Worm (Caenorhabditis elegans) whole organism, L1 larva: Measurements from ENCODE around the gene B0024.4.
A peak's percentile ranks its signal among the peaks of the same experiment; 100 is the strongest.

Source experiments
- C04F5.9 ChIP-seq: sonication (generic microtip); optimal IDR thresholded peaks from 2 replicates; lab custom pipeline; 2016; ENCODE audit warnings: missing genetic modification characterization, missing compliant biosample characterization
- C34B4.2 ChIP-seq: sonication (generic microtip); optimal IDR thresholded peaks from 2 replicates; lab custom pipeline; 2017; ENCODE audit warnings: mild to moderate bottlenecking, missing genetic modification characterization, missing compliant biosample characterization
- F16B12.6 ChIP-seq: fragments of 150-350 bp; optimal IDR thresholded peaks from 2 replicates; lab custom pipeline; 2014; ENCODE audit warnings: missing biosample characterization, missing genetic modification characterization
- alr-1 ChIP-seq: fragments of 200-800 bp; sonication (Bioruptor generic); optimal IDR thresholded peaks from 2 replicates; lab custom pipeline; 2018; ENCODE audit warnings: borderline replicate concordance, mild to moderate bottlenecking, missing genetic modification characterization, missing compliant biosample characterization
- ceh-63 ChIP-seq: fragments of 200-800 bp; sonication (Bioruptor generic); optimal IDR thresholded peaks from 2 replicates; lab custom pipeline; 2018; ENCODE audit warnings: mild to moderate bottlenecking, missing genetic modification characterization, missing compliant biosample characterization
- ceh-8 ChIP-seq: fragments of 200-800 bp; sonication (Bioruptor generic); optimal IDR thresholded peaks from 2 replicates; lab custom pipeline; 2018; ENCODE audit warnings: mild to moderate bottlenecking, missing genetic modification characterization, moderate library complexity, missing compliant biosample characterization
- ceh-82 ChIP-seq, 3 experiments: fragments of 150-350 bp in 1 of 3; sonication (generic microtip) in 2 of 3; optimal IDR thresholded peaks; 2 replicates each; lab custom pipeline; 2014 to 2017; ENCODE audit warnings: missing biosample characterization in 3 of 3, missing genetic modification characterization in 3 of 3
- ces-1 ChIP-seq: fragments of 150-350 bp; optimal IDR thresholded peaks from 2 replicates; lab custom pipeline; 2014; ENCODE audit warnings: missing biosample characterization, missing genetic modification reagents, missing genetic modification characterization
- dpl-1 ChIP-seq, 3 experiments: fragments of 150-350 bp in 2 of 3; sonication (generic microtip) in 1 of 3; optimal IDR thresholded peaks; 2 replicates each; lab custom pipeline; 2014 to 2017; ENCODE audit warnings: missing biosample characterization in 3 of 3, missing genetic modification characterization in 3 of 3, missing genetic modification reagents in 3 of 3
- dsc-1 ChIP-seq: sonication (generic microtip); optimal IDR thresholded peaks from 2 replicates; lab custom pipeline; 2016; ENCODE audit warnings: mild to moderate bottlenecking, missing genetic modification characterization, missing compliant biosample characterization
- efl-3 ChIP-seq: fragments of 200-800 bp; sonication (Bioruptor generic); optimal IDR thresholded peaks from 2 replicates; lab custom pipeline; 2018; ENCODE audit warnings: mild to moderate bottlenecking, missing genetic modification characterization, missing compliant biosample characterization
- egl-13 ChIP-seq: sonication (generic microtip); optimal IDR thresholded peaks from 2 replicates; lab custom pipeline; 2016; ENCODE audit warnings: missing genotype, missing genetic modification reagents, missing genetic modification characterization, missing compliant biosample characterization
- egl-27 ChIP-seq, 2 experiments: fragments of 150-350 bp in 1 of 2; sonication (generic microtip); optimal IDR thresholded peaks; 3 replicates each; lab custom pipeline; 2017 to 2018; ENCODE audit warnings: missing biosample characterization in 2 of 2, missing genetic modification characterization in 2 of 2, missing genetic modification reagents in 2 of 2
- elt-2 ChIP-seq: sonication (generic microtip); optimal IDR thresholded peaks from 2 replicates; lab custom pipeline; 2016; ENCODE audit warnings: missing genetic modification characterization, mild to moderate bottlenecking, inconsistent platforms, missing compliant biosample characterization, missing genetic modification reagents
- ets-5 ChIP-seq: fragments of 200-800 bp; sonication (Bioruptor generic); IDR thresholded peaks from 2 replicates; pipeline ENCODE4 v1.3.6; 2022; ENCODE audit warnings: missing genetic modification characterization, missing compliant biosample characterization
- fkh-10 ChIP-seq: sonication (generic microtip); optimal IDR thresholded peaks from 2 replicates; lab custom pipeline; 2017; ENCODE audit warnings: missing biosample characterization, missing genetic modification reagents, missing genetic modification characterization
- fkh-8 ChIP-seq: sonication (generic microtip); optimal IDR thresholded peaks from 2 replicates; lab custom pipeline; 2016; ENCODE audit warnings: mild to moderate bottlenecking, missing genetic modification characterization, missing compliant biosample characterization
- hlh-17 ChIP-seq: fragments of 200-800 bp; sonication (Bioruptor generic); optimal IDR thresholded peaks from 2 replicates; lab custom pipeline; 2018; ENCODE audit warnings: missing genetic modification characterization, mild to moderate bottlenecking, missing compliant biosample characterization, moderate library complexity, borderline replicate concordance
- hlh-4 ChIP-seq: sonication (generic microtip); optimal IDR thresholded peaks from 2 replicates; lab custom pipeline; 2016; ENCODE audit warnings: mild to moderate bottlenecking, missing genetic modification characterization, missing compliant biosample characterization
- hpl-2 ChIP-seq: fragments of 150-350 bp; optimal IDR thresholded peaks from 2 replicates; lab custom pipeline; 2014; ENCODE audit warnings: missing biosample characterization, missing genetic modification reagents, missing genetic modification characterization
- irx-1 ChIP-seq: sonication (generic microtip); optimal IDR thresholded peaks from 2 replicates; lab custom pipeline; 2016; ENCODE audit warnings: missing genetic modification characterization, missing compliant biosample characterization
- isw-1 ChIP-seq: fragments of 200-800 bp; sonication (Bioruptor generic); IDR thresholded peaks from 2 replicates; pipeline ENCODE4 v1.3.6; 2022; ENCODE audit warnings: missing genetic modification characterization, missing compliant biosample characterization
- jun-1 ChIP-seq: fragments of 150-350 bp; optimal IDR thresholded peaks from 2 replicates; lab custom pipeline; 2014; ENCODE audit warnings: missing biosample characterization, missing genetic modification reagents, missing genetic modification characterization
- lin-13 ChIP-seq: fragments of 150-350 bp; optimal IDR thresholded peaks from 2 replicates; lab custom pipeline; 2014; ENCODE audit warnings: missing biosample characterization, missing genetic modification reagents, missing genetic modification characterization
- lin-14 ChIP-seq: fragments of 200-800 bp; sonication (Bioruptor generic); optimal IDR thresholded peaks from 2 replicates; lab custom pipeline; 2018; ENCODE audit warnings: mild to moderate bottlenecking, missing genetic modification characterization, moderate library complexity, missing compliant biosample characterization
- lsy-2 ChIP-seq, 2 experiments: fragments of 150-350 bp; optimal IDR thresholded peaks; 2 replicates each; lab custom pipeline; 2014; ENCODE audit warnings: missing biosample characterization in 2 of 2, missing genetic modification characterization in 2 of 2
- mef-2 ChIP-seq: fragments of 150-350 bp; optimal IDR thresholded peaks from 2 replicates; lab custom pipeline; 2014; ENCODE audit warnings: missing biosample characterization, missing genetic modification characterization
- nhr-11 ChIP-seq: fragments of 150-350 bp; optimal IDR thresholded peaks from 2 replicates; lab custom pipeline; 2014; ENCODE audit warnings: missing biosample characterization, missing genetic modification characterization
- nhr-28 ChIP-seq: fragments of 150-350 bp; optimal IDR thresholded peaks from 2 replicates; lab custom pipeline; 2014; ENCODE audit warnings: missing biosample characterization, missing genetic modification characterization
- nhr-47 ChIP-seq: sonication (generic microtip); optimal IDR thresholded peaks from 2 replicates; lab custom pipeline; 2016; ENCODE audit warnings: mild to moderate bottlenecking, missing genetic modification characterization, moderate library complexity, missing compliant biosample characterization
- nhr-71 ChIP-seq: sonication (generic microtip); optimal IDR thresholded peaks from 2 replicates; lab custom pipeline; 2016; ENCODE audit warnings: mild to moderate bottlenecking, missing genetic modification characterization, moderate library complexity, missing compliant biosample characterization
- nhr-76 ChIP-seq: sonication (generic microtip); optimal IDR thresholded peaks from 2 replicates; lab custom pipeline; 2017; ENCODE audit warnings: missing biosample characterization, missing genetic modification characterization
- nhr-84 ChIP-seq: sonication (generic microtip); optimal IDR thresholded peaks from 2 replicates; lab custom pipeline; 2017; ENCODE audit warnings: missing biosample characterization, missing genetic modification characterization
- pax-3 ChIP-seq: fragments of 200-800 bp; sonication (Bioruptor generic); optimal IDR thresholded peaks from 2 replicates; lab custom pipeline; 2018; ENCODE audit warnings: mild to moderate bottlenecking, missing genetic modification characterization, moderate library complexity, missing compliant biosample characterization
- rnt-1 ChIP-seq: sonication (generic microtip); optimal IDR thresholded peaks from 2 replicates; lab custom pipeline; 2016; ENCODE audit warnings: mild to moderate bottlenecking, missing genetic modification characterization, moderate library complexity, missing compliant biosample characterization
- skn-1 ChIP-seq: fragments of 150-350 bp; optimal IDR thresholded peaks from 2 replicates; lab custom pipeline; 2014; ENCODE audit warnings: missing biosample characterization, missing genetic modification characterization
- sox-4 ChIP-seq: sonication (generic microtip); optimal IDR thresholded peaks from 2 replicates; lab custom pipeline; 2016; ENCODE audit warnings: missing genetic modification characterization, missing compliant biosample characterization
- swsn-7 ChIP-seq: sonication (generic microtip); optimal IDR thresholded peaks from 2 replicates; lab custom pipeline; 2016; ENCODE audit warnings: missing genetic modification characterization, missing compliant biosample characterization
- tbx-2 ChIP-seq: sonication (generic microtip); optimal IDR thresholded peaks from 2 replicates; lab custom pipeline; 2016; ENCODE audit warnings: missing genetic modification characterization, missing compliant biosample characterization
- unc-30 ChIP-seq: sonication (generic microtip); optimal IDR thresholded peaks from 2 replicates; lab custom pipeline; 2017; ENCODE audit warnings: missing biosample characterization, missing genetic modification characterization
- unc-86 ChIP-seq: sonication (generic microtip); optimal IDR thresholded peaks from 2 replicates; lab custom pipeline; 2016; ENCODE audit warnings: missing genetic modification characterization, missing compliant biosample characterization
- unc-98 ChIP-seq: fragments of 200-800 bp; sonication (Bioruptor generic); IDR thresholded peaks from 2 replicates; pipeline ENCODE4 v1.3.6; 2022; ENCODE audit warnings: missing genetic modification characterization, missing compliant biosample characterization
- xbp-1 ChIP-seq: sonication (generic microtip); optimal IDR thresholded peaks from 2 replicates; lab custom pipeline; 2016; ENCODE audit warnings: missing genetic modification characterization, missing compliant biosample characterization
- zag-1 ChIP-seq: fragments of 150-350 bp; optimal IDR thresholded peaks from 2 replicates; lab custom pipeline; 2014; ENCODE audit warnings: missing biosample characterization, missing genetic modification characterization
- zip-4 ChIP-seq: fragments of 200-800 bp; sonication (Bioruptor generic); optimal IDR thresholded peaks from 2 replicates; lab custom pipeline; 2018; ENCODE audit warnings: mild to moderate bottlenecking, missing genetic modification characterization, moderate library complexity, missing compliant biosample characterization
- ztf-11 ChIP-seq, 2 experiments: sonication (generic microtip); optimal IDR thresholded peaks; 2 replicates each; lab custom pipeline; 2016 to 2017; ENCODE audit warnings: missing genetic modification characterization in 2 of 2, missing biosample characterization in 1 of 2, missing compliant biosample characterization in 1 of 2
- ztf-4 ChIP-seq: fragments of 150-350 bp; optimal IDR thresholded peaks from 2 replicates; lab custom pipeline; 2014; ENCODE audit warnings: missing biosample characterization, missing genetic modification characterization

B0024.4 gene

ce11 chrV:10273837-10274236 lies 23.4 kb upstream of the B0024.4 start (continued):
- TF ChIP-seq irx-1 (tag; lab: Kevin White, UChicago), result peak; percentile 32
- TF ChIP-seq lin-13 (GFP tag; lab: Kevin White, UChicago), result no peak
- TF ChIP-seq hpl-2 (GFP tag; lab: Kevin White, UChicago), result no peak
- peak; percentile 79 for TF ChIP-seq fkh-8 (tag; lab: Kevin White, UChicago)
- TF ChIP-seq ces-1 (GFP tag; lab: Kevin White, UChicago), result no peak
- TF ChIP-seq ztf-4 (tag; lab: Kevin White, UChicago), result peak; percentile 1
- TF ChIP-seq nhr-11, result no peak
- no peak for TF ChIP-seq mef-2 (tag; lab: Kevin White, UChicago)
- TF ChIP-seq nhr-71 (tag; lab: Kevin White, UChicago), result peak; percentile 56
- peak; percentile 46 for TF ChIP-seq unc-86
- TF ChIP-seq pax-3 (tag; lab: Kevin White, UChicago), result peak; percentile 21
- TF ChIP-seq fkh-10 (GFP tag; lab: Kevin White, UChicago), result peak; percentile 80
- TF ChIP-seq rnt-1 (tag; lab: Kevin White, UChicago), result no peak
- TF ChIP-seq nhr-76 (tag; lab: Kevin White, UChicago), result no peak
- TF ChIP-seq F16B12.6 (tag; lab: Kevin White, UChicago), result no peak
- peak; percentile 44 for TF ChIP-seq skn-1 (tag; lab: Kevin White, UChicago)
- no peak for TF ChIP-seq nhr-84
- TF ChIP-seq alr-1 (tag; lab: Kevin White, UChicago), result no peak
- TF ChIP-seq lsy-2 (tag; optimal IDR thresholded peaks at IDR 0.05; lab: Kevin White, UChicago), result peak; percentile 6 to 57
- no peak for TF ChIP-seq C04F5.9 (tag; lab: Kevin White, UChicago)
- TF ChIP-seq dsc-1 (tag; lab: Kevin White, UChicago), result no peak
- no peak for TF ChIP-seq unc-98 (GFP tag; lab: Robert Waterston, UW)
- no peak for TF ChIP-seq sox-4
- TF ChIP-seq C34B4.2, result no peak
- no peak for TF ChIP-seq hlh-17 (GFP tag; lab: Kevin White, UChicago)
- no peak for TF ChIP-seq zip-4 (GFP tag; lab: Kevin White, UChicago)
- no peak for TF ChIP-seq ets-5 (GFP tag; lab: Robert Waterston, UW)
- TF ChIP-seq jun-1 (tag; lab: Kevin White, UChicago), result peak; percentile 33
- TF ChIP-seq xbp-1 (tag; lab: Kevin White, UChicago), result peak; percentile 8
- no peak for TF ChIP-seq elt-2 (tag; lab: Kevin White, UChicago)
- TF ChIP-seq ceh-82 (tag; optimal IDR thresholded peaks at IDR 0.05; lab: Kevin White, UChicago), result peak; percentile 29 to 73 (median 46)
- peak; percentile 59 for TF ChIP-seq tbx-2 (tag; lab: Kevin White, UChicago)
- TF ChIP-seq dpl-1 (GFP tag; optimal IDR thresholded peaks at IDR 0.05; lab: Kevin White, UChicago), result peak in 1 of 3 experiments; percentile 0
- TF ChIP-seq zag-1 (tag; lab: Kevin White, UChicago), result peak; percentile 53

ce11 chrV:10275619-10276018 lies 21.6 kb upstream of the B0024.4 start, which contains the start of gene Y22F5A.11:
Y22F5A.11 (minus strand) TSS chrV:10275646.
- TF ChIP-seq hlh-17 (GFP tag; lab: Kevin White, UChicago), result no peak
- TF ChIP-seq fkh-10 (GFP tag; lab: Kevin White, UChicago), result peak; percentile 4
- TF ChIP-seq lin-14 (GFP tag; lab: Kevin White, UChicago), result peak; percentile 55
- TF ChIP-seq swsn-7 (tag; lab: Kevin White, UChicago), result no peak

- TF ChIP-seq nhr-76 (tag; lab: Kevin White, UChicago) (no peak), ztf-4 (tag; lab: Kevin White, UChicago) (no peak), C04F5.9 (tag; lab: Kevin White, UChicago) (no peak), ceh-63 (GFP tag; lab: Kevin White, UChicago) (no peak), unc-30 (tag; lab: Kevin White, UChicago) (no peak), egl-27 (tag; optimal IDR thresholded peaks at IDR 0.05; lab: Kevin White, UChicago) (no peak), isw-1 (no peak), ceh-82 (tag; optimal IDR thresholded peaks at IDR 0.05; lab: Kevin White, UChicago) (no peak), zip-4 (GFP tag; lab: Kevin White, UChicago) (no peak), dsc-1 (tag; lab: Kevin White, UChicago) (peak; percentile 29), lsy-2 (tag; optimal IDR thresholded peaks at IDR 0.05; lab: Kevin White, UChicago) (no peak), lin-14 (GFP tag; lab: Kevin White, UChicago) (no peak), elt-2 (tag; lab: Kevin White, UChicago) (no peak), xbp-1 (tag; lab: Kevin White, UChicago) (no peak), egl-13 (tag; lab: Kevin White, UChicago) (no peak), unc-98 (GFP tag; lab: Robert Waterston, UW) (no peak), hlh-4 (tag; lab: Kevin White, UChicago) (peak; percentile 99), nhr-71 (tag; lab: Kevin White, UChicago) (peak; percentile 43), nhr-28 (tag; lab: Kevin White, UChicago) (no peak), efl-3 (GFP tag; lab: Kevin White, UChicago) (no peak), fkh-8 (tag; lab: Kevin White, UChicago) (peak; percentile 39), ceh-8 (GFP tag; lab: Kevin White, UChicago) (no peak), nhr-47 (tag; lab: Kevin White, UChicago) (no peak), ztf-11 (tag; optimal IDR thresholded peaks at IDR 0.05; lab: Kevin White, UChicago) (no peak), hpl-2 (GFP tag; lab: Kevin White, UChicago) (no peak)
Measured at ce11 chrV:10276038-10276437, 21.2 kb upstream of the B0024.4 start.
